Worm (Caenorhabditis elegans): ENCODE measurements around the gene sel-9.

DNA sequence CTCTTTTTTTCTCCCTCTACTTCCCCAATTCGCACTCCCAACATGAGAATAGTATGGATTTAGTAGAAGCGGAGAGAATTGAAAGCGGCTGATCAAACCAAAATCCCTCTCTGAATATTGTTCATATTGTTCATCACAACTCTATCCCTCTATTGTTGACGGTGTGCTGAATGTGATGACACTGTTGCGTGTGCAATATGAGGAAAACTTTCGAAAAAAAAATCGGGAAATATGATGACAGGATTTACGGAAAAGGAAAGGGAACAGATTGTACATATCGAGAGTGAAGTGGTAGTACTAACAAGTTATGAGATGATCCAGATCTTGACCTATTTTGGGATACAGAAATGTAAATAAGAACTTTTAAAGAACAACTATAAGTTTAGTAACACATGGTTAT lies 6.5 kb downstream of the sel-9 start, which contains the start of gene smex-1:
- no peak for TF ChIP-seq ttx-3 (tag; optimal IDR thresholded peaks at IDR 0.05)
- TF ChIP-seq ceh-31 (tag; optimal IDR thresholded peaks at IDR 0.05): no peak
- no peak for TF ChIP-seq fkh-10 (GFP tag; optimal IDR thresholded peaks at IDR 0.05)
- TF ChIP-seq unc-55 (GFP tag; optimal IDR thresholded peaks at IDR 0.05): no peak
- TF ChIP-seq ceh-9 (tag; optimal IDR thresholded peaks at IDR 0.05): no peak
- TF ChIP-seq pqm-1 (tag; optimal IDR thresholded peaks at IDR 0.05): no peak
- no peak for TF ChIP-seq sox-4 (tag; optimal IDR thresholded peaks at IDR 0.05)

Data from whole organism, late embryonic.